Fruit fly (Drosophila melanogaster) whole organism, embryonic: ENCODE measurements around the gene ssp3.

Experiments
- Atf-2 ChIP-seq: fragments of 200-800 bp; sonication (Bioruptor generic); optimal IDR thresholded peaks from 2 replicates; lab custom pipeline; 2016; ENCODE audit warnings: missing biosample characterization, missing genetic modification characterization
- Blimp-1 ChIP-seq: fragments of 200-800 bp; sonication (Bioruptor generic); optimal IDR thresholded peaks from 3 replicates; lab custom pipeline; 2018; ENCODE audit warnings: missing biosample characterization, missing genetic modification characterization, mild to moderate bottlenecking, moderate library complexity, missing genetic modification reagents
- CG10431 ChIP-seq: fragments of 200-800 bp; sonication (Bioruptor generic); optimal IDR thresholded peaks from 3 replicates; lab custom pipeline; 2018; ENCODE audit warnings: missing biosample characterization, mild to moderate bottlenecking, missing genetic modification characterization
- CG11093 ChIP-seq: fragments of 200-800 bp; sonication (Bioruptor generic); IDR thresholded peaks from 3 replicates; pipeline ENCODE4 v1.3.6; 2022; ENCODE audit warnings: missing biosample characterization, missing genetic modification characterization
- CG12219 ChIP-seq: fragments of 200-800 bp; sonication (Bioruptor generic); optimal IDR thresholded peaks from 3 replicates; lab custom pipeline; 2018; ENCODE audit warnings: missing biosample characterization, mild to moderate bottlenecking, missing genetic modification characterization
- CG12942 ChIP-seq: fragments of 200-800 bp; sonication (Bioruptor generic); optimal IDR thresholded peaks from 3 replicates; lab custom pipeline; 2016; ENCODE audit warnings: missing biosample characterization, missing genetic modification characterization
- CG13624 ChIP-seq: fragments of 200-800 bp; sonication (Bioruptor generic); optimal IDR thresholded peaks from 2 replicates; lab custom pipeline; 2016; ENCODE audit warnings: missing biosample characterization, missing genetic modification characterization
- CG14014 ChIP-seq: fragments of 200-800 bp; sonication (Bioruptor generic); IDR thresholded peaks from 2 replicates; pipeline ENCODE4 v1.3.6; 2022; ENCODE audit warnings: missing biosample characterization, missing genetic modification characterization
- CG15601 ChIP-seq: fragments of 200-800 bp; sonication (Bioruptor generic); optimal IDR thresholded peaks from 3 replicates; lab custom pipeline; 2019; ENCODE audit warnings: missing biosample characterization, mild to moderate bottlenecking, missing genetic modification characterization, moderate library complexity
- CG2116 ChIP-seq: fragments of 200-800 bp; sonication (Bioruptor generic); optimal IDR thresholded peaks from 3 replicates; lab custom pipeline; 2018; ENCODE audit warnings: missing biosample characterization, mild to moderate bottlenecking, missing genetic modification characterization
- CG2202 ChIP-seq: fragments of 200-800 bp; sonication (Bioruptor generic); optimal IDR thresholded peaks from 2 replicates; lab custom pipeline; 2018; ENCODE audit warnings: missing biosample characterization, mild to moderate bottlenecking, missing genetic modification characterization
- CG2875 ChIP-seq: fragments of 200-800 bp; sonication (Bioruptor generic); optimal IDR thresholded peaks from 2 replicates; lab custom pipeline; 2017; ENCODE audit warnings: missing biosample characterization, mild to moderate bottlenecking, missing genetic modification characterization, missing genetic modification reagents
- CG32532 ChIP-seq: fragments of 200-800 bp; sonication (Bioruptor generic); IDR thresholded peaks from 2 replicates; pipeline ENCODE4 v1.3.6; 2022; ENCODE audit warnings: missing biosample characterization, missing genetic modification characterization
- CG6175 ChIP-seq: fragments of 200-800 bp; sonication (Bioruptor generic); IDR thresholded peaks from 3 replicates; pipeline ENCODE4 v1.3.6; 2022; ENCODE audit warnings: missing biosample characterization, missing genetic modification characterization
- CG6254 ChIP-seq: fragments of 200-800 bp; sonication (Bioruptor generic); optimal IDR thresholded peaks from 3 replicates; lab custom pipeline; 2017; ENCODE audit warnings: mild to moderate bottlenecking, missing biosample characterization, missing genetic modification reagents, missing genetic modification characterization
- CG6683 ChIP-seq: fragments of 200-800 bp; sonication (Bioruptor generic); optimal IDR thresholded peaks from 2 replicates; lab custom pipeline; 2017; ENCODE audit warnings: missing biosample characterization, mild to moderate bottlenecking, missing genetic modification characterization, missing genetic modification reagents
- CG7271 ChIP-seq: fragments of 200-800 bp; sonication (Bioruptor generic); optimal IDR thresholded peaks from 2 replicates; lab custom pipeline; 2018; ENCODE audit warnings: missing biosample characterization, mild to moderate bottlenecking, missing genetic modification characterization, moderate library complexity
- CG8388 ChIP-seq: fragments of 200-800 bp; sonication (Bioruptor generic); optimal IDR thresholded peaks from 2 replicates; lab custom pipeline; 2019; ENCODE audit warnings: missing biosample characterization, mild to moderate bottlenecking, missing genetic modification characterization, moderate library complexity
- CG8478 ChIP-seq: fragments of >200 bp; optimal IDR thresholded peaks from 2 replicates; lab custom pipeline; 2018
- CG8944 ChIP-seq: fragments of 200-800 bp; sonication (Bioruptor generic); optimal IDR thresholded peaks from 3 replicates; lab custom pipeline; 2016; ENCODE audit warnings: missing biosample characterization, missing genetic modification characterization
- CoRest ChIP-seq: fragments of 200-800 bp; sonication (Bioruptor generic); optimal IDR thresholded peaks from 3 replicates; lab custom pipeline; 2018; ENCODE audit warnings: missing biosample characterization, mild to moderate bottlenecking, missing genetic modification characterization, moderate library complexity
- D19A ChIP-seq: fragments of 200-800 bp; optimal IDR thresholded peaks from 3 replicates; lab custom pipeline; 2019; ENCODE audit warnings: missing biosample characterization, mild to moderate bottlenecking, missing genetic modification characterization, moderate library complexity
- Dad ChIP-seq: fragments of 200-800 bp; sonication (Bioruptor generic); optimal IDR thresholded peaks from 3 replicates; lab custom pipeline; 2016; ENCODE audit warnings: missing biosample characterization, missing genetic modification characterization
- Dip2 ChIP-seq: fragments of 200-800 bp; sonication (Bioruptor generic); IDR thresholded peaks from 2 replicates; pipeline ENCODE4 v1.3.6; 2022; ENCODE audit warnings: missing biosample characterization, missing genetic modification characterization
- E2f1 ChIP-seq: fragments of 200-800 bp; sonication (Bioruptor generic); IDR thresholded peaks from 2 replicates; pipeline ENCODE4 v1.3.6; 2022; ENCODE audit warnings: missing biosample characterization, missing genetic modification characterization
- Ets97D ChIP-seq: fragments of 200-800 bp; sonication (Bioruptor generic); optimal IDR thresholded peaks from 3 replicates; lab custom pipeline; 2016; ENCODE audit warnings: missing biosample characterization, missing genetic modification characterization
- GATAe ChIP-seq: fragments of 200-800 bp; sonication (Bioruptor generic); conservative IDR thresholded peaks from 2 replicates; pipeline ENCODE4 v1.3.6; 2022; ENCODE audit warnings: missing biosample characterization, missing genetic modification characterization
- HmgZ ChIP-seq: fragments of 200-800 bp; sonication (Bioruptor generic); optimal IDR thresholded peaks from 2 replicates; lab custom pipeline; 2018; ENCODE audit warnings: missing biosample characterization, mild to moderate bottlenecking, missing genetic modification characterization
- Hmr ChIP-seq: fragments of 200-800 bp; sonication (Bioruptor generic); optimal IDR thresholded peaks from 3 replicates; lab custom pipeline; 2017; ENCODE audit warnings: mild to moderate bottlenecking, missing biosample characterization, missing genetic modification reagents, missing genetic modification characterization
- NFAT ChIP-seq: fragments of 200-800 bp; sonication (Bioruptor generic); IDR thresholded peaks from 2 replicates; pipeline ENCODE4 v1.3.6; 2022; ENCODE audit warnings: missing biosample characterization, missing genetic modification characterization
- Nf-YB ChIP-seq: fragments of 200-800 bp; sonication (Bioruptor generic); optimal IDR thresholded peaks from 3 replicates; lab custom pipeline; 2019; ENCODE audit warnings: missing biosample characterization, mild to moderate bottlenecking, missing genetic modification characterization, moderate library complexity
- Nf-YC ChIP-seq: fragments of 200-800 bp; optimal IDR thresholded peaks from 3 replicates; lab custom pipeline; 2019; ENCODE audit warnings: missing biosample characterization, mild to moderate bottlenecking, missing genetic modification characterization, moderate library complexity
- Taf1 ChIP-seq: fragments of 200-800 bp; sonication (Bioruptor generic); IDR thresholded peaks from 2 replicates; pipeline ENCODE4 v1.3.6; 2022; ENCODE audit warnings: missing biosample characterization, missing genetic modification characterization
- amos ChIP-seq: fragments of 200-800 bp; sonication (Bioruptor generic); IDR thresholded peaks from 2 replicates; pipeline ENCODE4 v1.3.6; 2022; ENCODE audit warnings: missing biosample characterization, missing genetic modification characterization; ENCODE audit not compliant: partially characterized antibody
- corto ChIP-seq: fragments of 200-800 bp; sonication (Bioruptor generic); optimal IDR thresholded peaks from 2 replicates; lab custom pipeline; 2016; ENCODE audit warnings: missing biosample characterization, mild to moderate bottlenecking, missing genetic modification characterization, moderate library complexity
- fru ChIP-seq: fragments of >200 bp; optimal IDR thresholded peaks from 2 replicates; lab custom pipeline; 2017
- gce ChIP-seq: fragments of 200-800 bp; sonication (Bioruptor generic); IDR thresholded peaks from 3 replicates; pipeline ENCODE4 v1.3.6; 2022; ENCODE audit warnings: missing biosample characterization, missing genetic modification characterization
- her ChIP-seq: fragments of 200-800 bp; sonication (Bioruptor generic); optimal IDR thresholded peaks from 2 replicates; lab custom pipeline; 2016; ENCODE audit warnings: missing biosample characterization, missing genetic modification characterization
- ken ChIP-seq: fragments of 200-800 bp; sonication (Bioruptor generic); IDR thresholded peaks from 3 replicates; pipeline ENCODE4 v1.3.6; 2022; ENCODE audit warnings: missing biosample characterization, missing genetic modification characterization
- lola ChIP-seq, 3 experiments: fragments of >200 bp in 2 of 3; fragments of 200-800 bp in 1 of 3; sonication (Bioruptor generic) in 1 of 3; optimal IDR thresholded peaks; 2 replicates each; lab custom pipeline; 2017 to 2019; ENCODE audit warnings: missing biosample characterization in 3 of 3, missing genetic modification characterization in 3 of 3, mild to moderate bottlenecking in 1 of 3, moderate library complexity in 1 of 3
- nmo ChIP-seq: fragments of 200-800 bp; sonication (Bioruptor generic); optimal IDR thresholded peaks from 2 replicates; lab custom pipeline; 2018; ENCODE audit warnings: missing biosample characterization, mild to moderate bottlenecking, missing genetic modification characterization, moderate library complexity
- org-1 ChIP-seq: fragments of 200-800 bp; sonication (Bioruptor generic); optimal IDR thresholded peaks from 2 replicates; lab custom pipeline; 2017; ENCODE audit warnings: missing biosample characterization, missing genetic modification characterization
- pros ChIP-seq: fragments of 200-800 bp; sonication (Bioruptor generic); optimal IDR thresholded peaks from 3 replicates; lab custom pipeline; 2019; ENCODE audit warnings: missing biosample characterization, mild to moderate bottlenecking, missing genetic modification characterization, moderate library complexity
- run ChIP-seq: fragments of 200-800 bp; sonication (Bioruptor generic); optimal IDR thresholded peaks from 3 replicates; lab custom pipeline; 2018; ENCODE audit warnings: missing biosample characterization, mild to moderate bottlenecking, missing genetic modification characterization
- sens ChIP-seq: fragments of 200-800 bp; sonication (Bioruptor generic); peaks from one replicate; lab custom pipeline; 2016; ENCODE audit warnings: missing biosample characterization, missing genetic modification characterization
- seq ChIP-seq: fragments of 200-800 bp; sonication (Bioruptor generic); IDR thresholded peaks from 2 replicates; pipeline ENCODE4 v1.3.6; 2022; ENCODE audit warnings: missing biosample characterization, missing genetic modification characterization
- so ChIP-seq: fragments of 200-800 bp; sonication (Bioruptor generic); IDR thresholded peaks from 3 replicates; pipeline ENCODE4 v1.3.6; 2022; ENCODE audit warnings: missing biosample characterization, missing genetic modification characterization
- sqz ChIP-seq: fragments of 200-800 bp; sonication (Bioruptor generic); optimal IDR thresholded peaks from 3 replicates; lab custom pipeline; 2018; ENCODE audit warnings: missing biosample characterization, mild to moderate bottlenecking, missing genetic modification characterization
- stwl ChIP-seq: fragments of 200-800 bp; sonication (Bioruptor generic); optimal IDR thresholded peaks from 3 replicates; lab custom pipeline; 2018; ENCODE audit warnings: missing biosample characterization, mild to moderate bottlenecking, missing genetic modification characterization, moderate library complexity
- twi ChIP-seq: fragments of 200-800 bp; optimal IDR thresholded peaks from 2 replicates; lab custom pipeline; 2019; ENCODE audit warnings: missing biosample characterization, mild to moderate bottlenecking, missing genetic modification characterization, moderate library complexity
- tx ChIP-seq: fragments of 200-800 bp; sonication (Bioruptor generic); optimal IDR thresholded peaks from 2 replicates; lab custom pipeline; 2016; ENCODE audit warnings: missing biosample characterization, missing genetic modification characterization
- vnd ChIP-seq: fragments of 200-800 bp; sonication (Bioruptor generic); IDR thresholded peaks from 3 replicates; pipeline ENCODE4 v1.3.6; 2022; ENCODE audit warnings: missing biosample characterization, missing genetic modification characterization; ENCODE audit not compliant: partially characterized antibody
- z ChIP-seq: fragments of 200-800 bp; sonication (Bioruptor generic); IDR thresholded peaks from 3 replicates; pipeline ENCODE4 v1.3.6; 2022; ENCODE audit warnings: missing biosample characterization, missing genetic modification characterization

Gene ssp3

dm6 chr2L:18936056-18936455, 7.7 kb downstream of the ssp3 start (continued):
- TF ChIP-seq Nf-YB (peak; percentile 96), CG12942 (GFP tag; lab: Kevin White, UChicago) (no peak), CG7271 (tag; lab: Kevin White, UChicago) (no peak), org-1 (GFP tag; lab: Kevin White, UChicago) (no peak), tx (GFP tag; lab: Kevin White, UChicago) (no peak), Dad (no peak), GATAe (GFP tag; lab: Robert Waterston, UW) (no peak), so (no peak; the same call in 2 of the 3 replicates), CG6683 (GFP tag; lab: Kevin White, UChicago) (no peak), CG8388 (no peak), her (no peak), Nf-YC (peak; percentile 98), gce (GFP tag; lab: Robert Waterston, UW) (no peak), CG32532 (no peak), CG6175 (no peak), HmgZ (tag; lab: Kevin White, UChicago) (peak; percentile 38), CG12219 (GFP tag; lab: Kevin White, UChicago) (no peak), CG15601 (no peak), CG8478 (lab: Kevin White, UChicago) (peak; percentile 92), seq (peak; percentile 58; the same call in 1 of the 2 replicates), run (no peak), CG11093 (GFP tag; lab: Robert Waterston, UW) (no peak), Taf1 (GFP tag; lab: Robert Waterston, UW) (no peak), E2f1 (GFP tag; lab: Robert Waterston, UW) (no peak), CG2875 (GFP tag; lab: Kevin White, UChicago) (no peak), CG2202 (tag; lab: Kevin White, UChicago) (no peak), lola (GFP tag; optimal IDR thresholded peaks at IDR 0.05; lab: Kevin White, UChicago) (no peak), CG13624 (GFP tag; lab: Kevin White, UChicago) (no peak), D19A (tag; lab: Kevin White, UChicago) (no peak), CG8944 (GFP tag; lab: Kevin White, UChicago) (no peak), Ets97D (peak; percentile 1), Blimp-1 (GFP tag; lab: Kevin White, UChicago) (no peak), NFAT (GFP tag; lab: Robert Waterston, UW) (no peak)

DNA sequence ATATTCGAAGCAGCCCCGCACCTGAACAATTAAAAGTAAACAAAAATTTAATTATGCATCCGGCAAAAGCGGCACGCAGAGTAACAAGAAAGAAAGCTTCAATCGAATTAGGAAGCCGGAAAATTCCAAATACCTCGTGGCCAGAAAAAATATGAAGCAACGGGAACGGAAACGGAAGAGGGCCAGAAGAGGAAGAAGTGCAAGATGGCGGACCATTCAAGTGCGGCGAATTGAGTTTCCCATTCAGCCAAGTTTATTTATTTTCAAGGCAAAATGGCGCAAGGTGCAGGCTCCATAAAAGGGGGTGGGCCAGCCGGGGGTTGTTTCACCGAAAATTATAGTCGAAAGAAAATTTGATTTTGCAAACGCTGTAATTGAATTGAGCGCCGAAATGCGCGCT, 9.2 kb downstream of the ssp3 start:
- TF ChIP-seq fru (lab: Kevin White, UChicago), result no peak
- no peak for TF ChIP-seq CG14014
- no peak for TF ChIP-seq Dip2 (GFP tag; lab: Robert Waterston, UW)
- no peak for TF ChIP-seq CG2875 (GFP tag; lab: Kevin White, UChicago)
- 0 out of 3 replicates have a peak, but pooled peaks have one; percentile 21 for TF ChIP-seq ken (GFP tag; lab: Robert Waterston, UW)
- peak; percentile 11 for TF ChIP-seq twi
- TF ChIP-seq CG11093 (GFP tag; lab: Robert Waterston, UW), result 0 out of 3 replicates have a peak, but pooled peaks have one; percentile 25
- TF ChIP-seq CoRest, result peak; percentile 9
- TF ChIP-seq sens (GFP tag; lab: Kevin White, UChicago), result peak; percentile 51
- no peak for TF ChIP-seq CG6254
- TF ChIP-seq z (GFP tag; lab: Robert Waterston, UW), result 0 out of 3 replicates have a peak, but pooled peaks have one; percentile 27
- TF ChIP-seq nmo (GFP tag; lab: Kevin White, UChicago), result no peak
- TF ChIP-seq amos (GFP tag; lab: Robert Waterston, UW), result no peak
- no peak for TF ChIP-seq Hmr (GFP tag; lab: Kevin White, UChicago)
- TF ChIP-seq sqz, result peak; percentile 42
- TF ChIP-seq vnd (GFP tag; lab: Robert Waterston, UW), result no peak
- peak; percentile 10 for TF ChIP-seq stwl
- TF ChIP-seq CG2116 (GFP tag; lab: Kevin White, UChicago), result peak; percentile 3
- no peak for TF ChIP-seq corto (GFP tag; lab: Kevin White, UChicago)
- peak; percentile 33 for TF ChIP-seq CG10431 (GFP tag; lab: Kevin White, UChicago)
- TF ChIP-seq pros (GFP tag; lab: Kevin White, UChicago), result no peak
- no peak for TF ChIP-seq Atf-2 (GFP tag; lab: Kevin White, UChicago)
